Fruit fly (Drosophila melanogaster): Measurements from ENCODE around the gene prg.

The prg gene

dm6 chr2L:8418113-8418885 is 46.0 kb upstream of the prg start:
- no peak for TF ChIP-seq woc (GFP tag; optimal IDR thresholded peaks at IDR 0.05)
- TF ChIP-seq jim (GFP tag; optimal IDR thresholded peaks at IDR 0.05): no peak
- TF ChIP-seq sage (GFP tag; optimal IDR thresholded peaks at IDR 0.05): no peak

- TF ChIP-seq ey (GFP tag; optimal IDR thresholded peaks at IDR 0.05) (no peak), Rel (GFP tag; optimal IDR thresholded peaks at IDR 0.05) (no peak), Rel (tag; optimal IDR thresholded peaks at IDR 0.05) (peak; percentile 89), Hr78 (GFP tag; optimal IDR thresholded peaks at IDR 0.05) (no peak), Dfd (GFP tag; optimal IDR thresholded peaks at IDR 0.05) (peak; percentile 21), foxo (GFP tag; optimal IDR thresholded peaks at IDR 0.05) (no peak), dl (GFP tag; optimal IDR thresholded peaks at IDR 0.05; ENCODE audit: insufficient read depth in 1 of 2, partially characterized antibody in 2 of 2) (peak in 1 of 2 experiments; percentile 24), Hnf4 (GFP tag; optimal IDR thresholded peaks at IDR 0.05) (no peak), HLH106 (tag; optimal IDR thresholded peaks at IDR 0.05) (no peak), Sp1 (GFP tag; optimal IDR thresholded peaks at IDR 0.05) (peak; percentile 27), Jra (GFP tag; optimal IDR thresholded peaks at IDR 0.05) (no peak), psq (GFP tag; optimal IDR thresholded peaks at IDR 0.05) (peak; percentile 85), Mio (GFP tag; optimal IDR thresholded peaks at IDR 0.05) (no peak)
These were observed 44.8 kb upstream of the prg start for dm6 chr2L:8419382-8419940.

dm6 chr2L:8420259-8420930 is 43.9 kb upstream of the prg start:
- no peak for TF ChIP-seq HLH106 (tag; optimal IDR thresholded peaks at IDR 0.05)
- TF ChIP-seq usp (GFP tag; optimal IDR thresholded peaks at IDR 0.05): no peak
- no peak for TF ChIP-seq Hr78 (GFP tag; optimal IDR thresholded peaks at IDR 0.05)
- no peak for TF ChIP-seq tai (GFP tag; optimal IDR thresholded peaks at IDR 0.05)
- TF ChIP-seq Dfd (GFP tag; optimal IDR thresholded peaks at IDR 0.05): no peak
- no peak for TF ChIP-seq fru (GFP tag; optimal IDR thresholded peaks at IDR 0.05)
- no peak for TF ChIP-seq Abd-B (GFP tag; optimal IDR thresholded peaks at IDR 0.05)
- no peak for TF ChIP-seq Rel (GFP tag; optimal IDR thresholded peaks at IDR 0.05)
- TF ChIP-seq Rel (tag; optimal IDR thresholded peaks at IDR 0.05): no peak
- TF ChIP-seq Sp1 (GFP tag; optimal IDR thresholded peaks at IDR 0.05): no peak
- no peak for TF ChIP-seq jim (GFP tag; optimal IDR thresholded peaks at IDR 0.05)
- TF ChIP-seq Vsx2 (GFP tag; optimal IDR thresholded peaks at IDR 0.05; ENCODE audit: partially characterized antibody): peak; percentile 76
- TF ChIP-seq CG9705 (GFP tag; optimal IDR thresholded peaks at IDR 0.05): no peak
- peak; percentile 31 to 83 for TF ChIP-seq dl (GFP tag; optimal IDR thresholded peaks at IDR 0.05; ENCODE audit: insufficient read depth in 1 of 2, partially characterized antibody in 2 of 2)
- no peak for TF ChIP-seq OdsH (GFP tag; optimal IDR thresholded peaks at IDR 0.05)
- no peak for TF ChIP-seq N (GFP tag; optimal IDR thresholded peaks at IDR 0.05)
- no peak for TF ChIP-seq ey (GFP tag; optimal IDR thresholded peaks at IDR 0.05)
- no peak for TF ChIP-seq Myc (optimal IDR thresholded peaks at IDR 0.05)
- TF ChIP-seq lola (GFP tag; optimal IDR thresholded peaks at IDR 0.05): no peak
- no peak for TF ChIP-seq Hr83 (GFP tag; optimal IDR thresholded peaks at IDR 0.05; ENCODE audit: poor library complexity, severe bottlenecking)
- peak; percentile 59 for TF ChIP-seq psq (GFP tag; optimal IDR thresholded peaks at IDR 0.05)
- no peak for TF ChIP-seq brk (GFP tag; optimal IDR thresholded peaks at IDR 0.05)
- no peak for TF ChIP-seq Hnf4 (GFP tag; optimal IDR thresholded peaks at IDR 0.05)
- TF ChIP-seq sage (GFP tag; optimal IDR thresholded peaks at IDR 0.05): no peak
- TF ChIP-seq h (GFP tag; optimal IDR thresholded peaks at IDR 0.05): no peak
- no peak for TF ChIP-seq rgr (GFP tag; optimal IDR thresholded peaks at IDR 0.05)
- peak; percentile 76 for TF ChIP-seq Dif (GFP tag; optimal IDR thresholded peaks at IDR 0.05; ENCODE audit: partially characterized antibody)
- TF ChIP-seq pan (optimal IDR thresholded peaks at IDR 0.05): no peak
- TF ChIP-seq CG32264 (GFP tag; optimal IDR thresholded peaks at IDR 0.05): no peak
- no peak for TF ChIP-seq sv (GFP tag; optimal IDR thresholded peaks at IDR 0.05)

Measured in whole organism, wandering third instar larva.